Worm (Caenorhabditis elegans) whole organism, young adult: Measurements from ENCODE around the gene prx-5.
A peak's percentile ranks its signal among the peaks of the same experiment; 100 is the strongest.

Experiments
- B0336.3 ChIP-seq: fragments of 200-800 bp; sonication (Bioruptor generic); IDR thresholded peaks from 2 replicates; pipeline ENCODE4 v1.3.6; 2022; ENCODE audit warnings: missing genetic modification characterization, missing compliant biosample characterization
- C06A6.2 ChIP-seq: fragments of 200-800 bp; sonication (Bioruptor generic); conservative IDR thresholded peaks from 2 replicates; pipeline ENCODE4 v1.3.6; 2022; ENCODE audit warnings: missing genetic modification characterization, missing compliant biosample characterization
- F10E7.11 ChIP-seq: sonication (generic microtip); optimal IDR thresholded peaks from 2 replicates; lab custom pipeline; 2017; ENCODE audit warnings: mild to moderate bottlenecking, missing genetic modification characterization, moderate library complexity, missing compliant biosample characterization
- F22D6.2 ChIP-seq: sonication (generic microtip); optimal IDR thresholded peaks from 2 replicates; lab custom pipeline; 2016; ENCODE audit warnings: mild to moderate bottlenecking, missing genetic modification characterization, missing compliant biosample characterization
- F52B5.7 ChIP-seq: sonication (generic microtip); optimal IDR thresholded peaks from 2 replicates; lab custom pipeline; 2016; ENCODE audit warnings: mild to moderate bottlenecking, missing genetic modification characterization, missing compliant biosample characterization
- K12H6.12 ChIP-seq: fragments of 200-800 bp; sonication (Bioruptor generic); optimal IDR thresholded peaks from 2 replicates; lab custom pipeline; 2018; ENCODE audit warnings: mild to moderate bottlenecking, missing genetic modification characterization, missing compliant biosample characterization
- Y53G8AR.9 ChIP-seq: fragments of 200-800 bp; sonication (Bioruptor generic); conservative IDR thresholded peaks from 2 replicates; pipeline ENCODE4 v1.3.6; 2022; ENCODE audit warnings: missing genetic modification reagents, missing genetic modification characterization, missing compliant biosample characterization
- Y79H2A.3 ChIP-seq: fragments of 200-800 bp; sonication (Bioruptor generic); conservative IDR thresholded peaks from 2 replicates; pipeline ENCODE4 v1.3.6; 2022; ENCODE audit warnings: missing genetic modification reagents, missing genetic modification characterization, missing compliant biosample characterization
- ama-1 ChIP-seq, 3 experiments: fragments of 150-350 bp in 1 of 3; sonication (generic microtip) in 2 of 3; optimal IDR thresholded peaks; 2 replicates each; lab custom pipeline; 2014 to 2018; ENCODE audit warnings: missing biosample characterization in 2 of 3, missing genetic modification characterization in 2 of 3, missing genetic modification reagents in 2 of 3
- atf-7 ChIP-seq: sonication (generic microtip); optimal IDR thresholded peaks from 2 replicates; lab custom pipeline; 2017; ENCODE audit warnings: mild to moderate bottlenecking, missing genetic modification characterization, missing compliant biosample characterization
- attf-6 ChIP-seq: fragments of 200-800 bp; sonication (Bioruptor generic); IDR thresholded peaks from 2 replicates; pipeline ENCODE4 v1.3.6; 2022; ENCODE audit warnings: missing genetic modification reagents, missing genetic modification characterization, missing compliant biosample characterization
- cebp-1 ChIP-seq, 2 experiments: fragments of 200-800 bp in 1 of 2; sonication (Bioruptor generic) in 1 of 2; sonication (generic microtip) in 1 of 2; IDR thresholded peaks in 1 of 2; optimal IDR thresholded peaks in 1 of 2; 2 replicates each; pipeline versions ENCODE4 v1.3.6 to Lab custom; 2017 to 2022; ENCODE audit warnings: missing compliant biosample characterization in 2 of 2, missing genetic modification characterization in 2 of 2, mild to moderate bottlenecking in 1 of 2, missing genetic modification reagents in 1 of 2, moderate library complexity in 1 of 2
- ceh-40 ChIP-seq: fragments of 200-800 bp; sonication (Bioruptor generic); IDR thresholded peaks from 2 replicates; pipeline ENCODE4 v1.3.6; 2022; ENCODE audit warnings: missing genetic modification characterization, missing compliant biosample characterization
- ceh-58 ChIP-seq: fragments of 200-800 bp; sonication (Bioruptor generic); IDR thresholded peaks from 2 replicates; pipeline ENCODE4 v1.3.6; 2022; ENCODE audit warnings: missing genetic modification characterization, missing compliant biosample characterization
- ceh-79 ChIP-seq: sonication (generic microtip); optimal IDR thresholded peaks from 2 replicates; lab custom pipeline; 2017; ENCODE audit warnings: mild to moderate bottlenecking, missing genetic modification characterization, missing compliant biosample characterization
- ets-4 ChIP-seq: fragments of 200-800 bp; sonication (Bioruptor generic); optimal IDR thresholded peaks from 2 replicates; lab custom pipeline; 2018; ENCODE audit warnings: mild to moderate bottlenecking, missing genetic modification characterization, missing compliant biosample characterization
- hlh-26 ChIP-seq: fragments of 200-800 bp; sonication (Bioruptor generic); conservative IDR thresholded peaks from 2 replicates; pipeline ENCODE4 v1.3.6; 2022; ENCODE audit warnings: missing genetic modification reagents, missing genetic modification characterization, missing compliant biosample characterization
- hmg-1.2 ChIP-seq: fragments of 200-800 bp; sonication (Bioruptor generic); IDR thresholded peaks from 2 replicates; pipeline ENCODE4 v1.3.6; 2022; ENCODE audit warnings: missing genetic modification reagents, missing genetic modification characterization, missing compliant biosample characterization
- let-526 ChIP-seq: fragments of 200-800 bp; sonication (Bioruptor generic); IDR thresholded peaks from 2 replicates; pipeline ENCODE4 v1.3.6; 2022; ENCODE audit warnings: missing genetic modification reagents, missing genetic modification characterization, missing compliant biosample characterization
- let-607 ChIP-seq, 2 experiments: fragments of 200-800 bp in 1 of 2; sonication (Bioruptor generic) in 1 of 2; sonication (generic microtip) in 1 of 2; optimal IDR thresholded peaks; 2 replicates each; lab custom pipeline; 2016 to 2018; ENCODE audit warnings: mild to moderate bottlenecking in 2 of 2, missing compliant biosample characterization in 2 of 2, missing genetic modification characterization in 2 of 2, moderate library complexity in 2 of 2, missing genotype in 1 of 2
- lin-26 ChIP-seq: fragments of 200-800 bp; sonication (Bioruptor generic); IDR thresholded peaks from 2 replicates; pipeline ENCODE4 v1.3.6; 2022; ENCODE audit warnings: missing genetic modification reagents, missing genetic modification characterization, missing compliant biosample characterization
- lin-35 ChIP-seq, 3 experiments: fragments of 150-350 bp in 2 of 3; sonication (generic microtip) in 1 of 3; optimal IDR thresholded peaks; 2 replicates each; lab custom pipeline; 2014 to 2018; ENCODE audit warnings: missing biosample characterization in 3 of 3, missing genetic modification characterization in 3 of 3, missing genetic modification reagents in 3 of 3
- lin-40 ChIP-seq: sonication (generic microtip); optimal IDR thresholded peaks from 2 replicates; lab custom pipeline; 2016; ENCODE audit warnings: missing genetic modification characterization, mild to moderate bottlenecking, missing compliant biosample characterization, missing genotype, missing genetic modification reagents
- mcd-1 ChIP-seq: fragments of 200-800 bp; sonication (Bioruptor generic); IDR thresholded peaks from 2 replicates; pipeline ENCODE4 v1.3.6; 2022; ENCODE audit warnings: missing genetic modification reagents, missing genetic modification characterization, missing compliant biosample characterization
- nhr-80 ChIP-seq: sonication (generic microtip); optimal IDR thresholded peaks from 2 replicates; lab custom pipeline; 2016; ENCODE audit warnings: missing genetic modification characterization, missing compliant biosample characterization
- pbrm-1 ChIP-seq: fragments of 200-800 bp; sonication (Bioruptor generic); IDR thresholded peaks from 2 replicates; pipeline ENCODE4 v1.3.6; 2022; ENCODE audit warnings: missing genetic modification reagents, missing genetic modification characterization, missing compliant biosample characterization
- rcor-1 ChIP-seq: fragments of 200-800 bp; sonication (Bioruptor generic); IDR thresholded peaks from 2 replicates; pipeline ENCODE4 v1.3.6; 2022; ENCODE audit warnings: missing genetic modification reagents, missing genetic modification characterization, missing compliant biosample characterization
- sea-2 ChIP-seq: fragments of 200-800 bp; sonication (Bioruptor generic); IDR thresholded peaks from 2 replicates; pipeline ENCODE4 v1.3.6; 2022; ENCODE audit warnings: missing genetic modification characterization, missing compliant biosample characterization
- snpc-3.4 ChIP-seq: sonication (generic microtip); optimal IDR thresholded peaks from 2 replicates; lab custom pipeline; 2017; ENCODE audit warnings: missing genetic modification characterization, mild to moderate bottlenecking, missing compliant biosample characterization, antibody characterized with exemption, moderate library complexity, missing genotype, missing genetic modification reagents
- snpc-4 ChIP-seq, 5 experiments: fragments of 150-350 bp in 1 of 5; sonication (generic microtip) in 4 of 5; optimal IDR thresholded peaks; 2 replicates each; lab custom pipeline; 2014 to 2018; ENCODE audit warnings: missing genetic modification characterization in 5 of 5, missing biosample characterization in 3 of 5, antibody characterized with exemption in 2 of 5, mild to moderate bottlenecking in 2 of 5, missing compliant biosample characterization in 2 of 5, missing genotype in 2 of 5, moderate library complexity in 2 of 5, missing genetic modification reagents in 1 of 5
- sptf-2 ChIP-seq: fragments of 200-800 bp; sonication (Bioruptor generic); optimal IDR thresholded peaks from 2 replicates; lab custom pipeline; 2018; ENCODE audit warnings: mild to moderate bottlenecking, missing genetic modification characterization, missing compliant biosample characterization
- tbp1 ChIP-seq: fragments of 200-800 bp; sonication (Bioruptor generic); optimal IDR thresholded peaks from 2 replicates; lab custom pipeline; 2018; ENCODE audit warnings: mild to moderate bottlenecking, missing genetic modification characterization, missing compliant biosample characterization
- zfh-2 ChIP-seq: fragments of 200-800 bp; sonication (Bioruptor generic); conservative IDR thresholded peaks from 2 replicates; pipeline ENCODE4 v1.3.6; 2022; ENCODE audit warnings: missing genetic modification reagents, missing genetic modification characterization, missing compliant biosample characterization
- ztf-18 ChIP-seq: sonication (generic microtip); optimal IDR thresholded peaks from 2 replicates; lab custom pipeline; 2016; ENCODE audit warnings: missing genotype, mild to moderate bottlenecking, missing genetic modification characterization, missing compliant biosample characterization
- ztf-25 ChIP-seq: fragments of 200-800 bp; sonication (Bioruptor generic); IDR thresholded peaks from 2 replicates; pipeline ENCODE4 v1.3.6; 2022; ENCODE audit warnings: missing genetic modification reagents, missing genetic modification characterization, missing compliant biosample characterization
- ztf-26 ChIP-seq: sonication (generic microtip); optimal IDR thresholded peaks from 2 replicates; lab custom pipeline; 2017; ENCODE audit warnings: missing genetic modification characterization, missing compliant biosample characterization
- ztf-3 ChIP-seq: fragments of 200-800 bp; sonication (Bioruptor generic); optimal IDR thresholded peaks from 2 replicates; lab custom pipeline; 2018; ENCODE audit warnings: mild to moderate bottlenecking, missing genetic modification characterization, missing compliant biosample characterization

prx-5 gene

ce11 chrII:8742972-8743371 is 38.3 kb downstream of the prx-5 start:
- TF ChIP-seq F10E7.11 (tag; lab: Kevin White, UChicago) (no peak), snpc-3.4 (tag; lab: Kevin White, UChicago) (peak; percentile 2), F52B5.7 (no peak), ztf-18 (peak; percentile 41)

- TF ChIP-seq hmg-1.2 (GFP tag; lab: Robert Waterston, UW) (peak; percentile 16; the same call in 1 of the 2 replicates), tbp1 (GFP tag; lab: Kevin White, UChicago) (peak; percentile 10), hlh-26 (GFP tag; lab: Robert Waterston, UW) (no peak), lin-26 (GFP tag; lab: Robert Waterston, UW) (0 out of 2 replicates have a peak, but pooled peaks have one; percentile 29), nhr-80 (tag; lab: Kevin White, UChicago) (peak; percentile 31), ztf-18 (no peak), sptf-2 (GFP tag; lab: Kevin White, UChicago) (no peak), let-607 (tag; optimal IDR thresholded peaks at IDR 0.05; lab: Kevin White, UChicago) (peak in 1 of 2 experiments; percentile 29), lin-40 (tag; lab: Kevin White, UChicago) (peak; percentile 65), ztf-25 (GFP tag; lab: Robert Waterston, UW) (no peak), cebp-1 (GFP tag; IDR thresholded peaks at IDR 0.05; lab: Robert Waterston, UW) (no peak), cebp-1 (tag; optimal IDR thresholded peaks at IDR 0.05; lab: Kevin White, UChicago) (peak; percentile 56), ztf-26 (tag; lab: Kevin White, UChicago) (peak; percentile 22), C06A6.2 (GFP tag; lab: Robert Waterston, UW) (peak; percentile 32; the same call in 1 of the 2 replicates), ama-1 (optimal IDR thresholded peaks at IDR 0.05; lab: Kevin White, UChicago) (peak; percentile 87), ama-1 (GFP tag; optimal IDR thresholded peaks at IDR 0.05; lab: Kevin White, UChicago) (no peak), ztf-3 (GFP tag; lab: Kevin White, UChicago) (no peak)
Measured at ce11 chrII:8743379-8744173, 39.0 kb downstream of the prx-5 start, which contains the start of gene mak-1. mak-1 (plus strand) TSS chrII:8744071.

- TF ChIP-seq sea-2 (0 out of 2 replicates have a peak, but pooled peaks have one; percentile 23), pbrm-1 (0 out of 2 replicates have a peak, but pooled peaks have one; percentile 34), F22D6.2 (tag; lab: Kevin White, UChicago) (no peak), rcor-1 (peak; percentile 34; the same call in 1 of the 2 replicates), ama-1 (optimal IDR thresholded peaks at IDR 0.05; lab: Kevin White, UChicago) (peak; percentile 91), ama-1 (GFP tag; optimal IDR thresholded peaks at IDR 0.05; lab: Kevin White, UChicago) (no peak), cebp-1 (GFP tag; IDR thresholded peaks at IDR 0.05; lab: Robert Waterston, UW) (peak; percentile 7; the same call in 1 of the 2 replicates), cebp-1 (tag; optimal IDR thresholded peaks at IDR 0.05; lab: Kevin White, UChicago) (peak; percentile 39), mcd-1 (GFP tag; lab: Robert Waterston, UW) (peak; percentile 41; the same call in 1 of the 2 replicates), Y53G8AR.9 (GFP tag; lab: Robert Waterston, UW) (peak; percentile 54), attf-6 (no peak), B0336.3 (GFP tag; lab: Robert Waterston, UW) (peak; percentile 36; the same call in 1 of the 2 replicates), ceh-79 (peak; percentile 44), ztf-3 (GFP tag; lab: Kevin White, UChicago) (no peak), let-526 (peak; percentile 60), zfh-2 (GFP tag; lab: Robert Waterston, UW) (no peak), ets-4 (GFP tag; lab: Kevin White, UChicago) (peak; percentile 36), ceh-40 (GFP tag; lab: Robert Waterston, UW) (0 out of 2 replicates have a peak, but pooled peaks have one; percentile 6), hmg-1.2 (GFP tag; lab: Robert Waterston, UW) (peak; percentile 5; the same call in 1 of the 2 replicates), ceh-58 (GFP tag; lab: Robert Waterston, UW) (0 out of 2 replicates have a peak, but pooled peaks have one; percentile 25), Y79H2A.3 (GFP tag; lab: Robert Waterston, UW) (no peak), lin-35 (GFP tag; optimal IDR thresholded peaks at IDR 0.05; lab: Kevin White, UChicago) (peak in 1 of 3 experiments; percentile 15), ztf-26 (tag; lab: Kevin White, UChicago) (peak; percentile 37), atf-7 (tag; lab: Kevin White, UChicago) (peak; percentile 34), lin-26 (GFP tag; lab: Robert Waterston, UW) (peak; percentile 67; the same call in 1 of the 2 replicates), K12H6.12 (tag; lab: Kevin White, UChicago) (peak; percentile 44), snpc-4 (GFP tag; optimal IDR thresholded peaks at IDR 0.05; lab: Kevin White, UChicago) (no peak), snpc-4 (tag; optimal IDR thresholded peaks at IDR 0.05; lab: Kevin White, UChicago) (peak in 1 of 4 experiments; percentile 41)
Measured at ce11 chrII:8744555-8745448, 40.2 kb downstream of the prx-5 start.
